Fruit fly (Drosophila melanogaster) whole organism, prepupa: ENCODE results near the gene CG4218.
A peak's percentile ranks its signal among the peaks of the same experiment; 100 is the strongest.

Source experiments
- CG11762 ChIP-seq: fragments of 200-800 bp; sonication (Bioruptor generic); optimal IDR thresholded peaks from 3 replicates; lab custom pipeline; 2016; ENCODE audit warnings: missing biosample characterization, missing genetic modification characterization; ENCODE audit not compliant: insufficient read depth
- Gug ChIP-seq: fragments of 200-800 bp; sonication (Bioruptor generic); IDR thresholded peaks from 2 replicates; pipeline ENCODE4 v1.3.6; 2022; ENCODE audit warnings: missing biosample characterization, missing genetic modification characterization
- OdsH ChIP-seq: fragments of 200-800 bp; sonication (Bioruptor generic); optimal IDR thresholded peaks from 3 replicates; lab custom pipeline; 2016; ENCODE audit warnings: missing biosample characterization, missing genetic modification characterization
- dsx ChIP-seq: fragments of 200-800 bp; optimal IDR thresholded peaks from 3 replicates; lab custom pipeline; 2019; ENCODE audit warnings: missing biosample characterization, mild to moderate bottlenecking, missing genetic modification characterization, moderate library complexity; ENCODE audit not compliant: poor library complexity, severe bottlenecking

- TF ChIP-seq OdsH (GFP tag; lab: Kevin White, UChicago), result peak; percentile 37
- TF ChIP-seq Gug (GFP tag; lab: Robert Waterston, UW), result no peak
- TF ChIP-seq dsx (GFP tag; lab: Kevin White, UChicago), result peak; percentile 37
- no peak for TF ChIP-seq CG11762 (GFP tag; lab: Kevin White, UChicago)
Observed at dm6 chr2L:14586714-14587481, 38.0 kb upstream of the CG4218 start.
